Fruit fly (Drosophila melanogaster): ENCODE data around the gene Dip-C.

The Dip-C gene

DNA sequence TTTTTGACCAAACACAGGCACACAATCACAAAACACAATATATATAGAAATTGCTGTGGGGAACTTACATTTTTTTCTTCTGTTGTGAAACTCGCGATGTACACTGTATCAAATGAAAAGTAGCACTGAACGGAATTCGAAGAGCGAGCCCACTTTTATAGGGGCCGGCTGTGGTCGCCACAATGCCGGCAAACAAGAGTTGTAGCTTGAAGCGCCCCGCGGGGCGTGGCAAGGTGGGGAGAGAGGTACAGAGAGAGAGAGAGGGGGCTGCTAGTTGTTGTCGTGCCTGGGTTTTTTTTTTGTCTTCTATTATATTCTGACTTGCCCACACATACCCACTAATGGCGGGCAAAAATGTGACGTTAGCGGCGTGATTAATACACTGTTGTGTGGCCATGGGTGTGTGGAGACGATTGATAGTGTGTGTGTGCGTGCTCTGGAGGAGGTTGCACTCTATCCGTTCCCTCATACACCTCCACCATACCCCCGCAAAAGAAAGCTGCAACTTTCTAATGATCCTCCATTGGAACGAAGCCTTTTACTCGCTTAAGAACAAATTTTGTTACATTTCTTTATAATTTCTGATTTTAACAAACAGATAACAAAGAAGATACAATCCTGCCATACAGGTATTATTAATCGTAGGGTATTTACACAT, 44.3 kb downstream of the Dip-C start, which contains the start of gene GstD1 (continued):
- TF ChIP-seq NFAT (GFP tag; IDR thresholded peaks at IDR 0.05) (peak; percentile 79), CG12299 (tag; optimal IDR thresholded peaks at IDR 0.05) (no peak), CG6654 (GFP tag; optimal IDR thresholded peaks at IDR 0.05) (peak; percentile 34), Doc3 (GFP tag; IDR thresholded peaks at IDR 0.05; ENCODE audit: partially characterized antibody) (no peak), CG8359 (GFP tag; optimal IDR thresholded peaks at IDR 0.05; ENCODE audit: borderline replicate concordance) (no peak), CG2889 (GFP tag; IDR thresholded peaks at IDR 0.05) (no peak), Awh (GFP tag; IDR thresholded peaks at IDR 0.05) (no peak), salm (tag; optimal IDR thresholded peaks at IDR 0.05) (no peak), CkIIα-i1 (GFP tag; IDR thresholded peaks at IDR 0.05) (no peak), CG2712 (tag; optimal IDR thresholded peaks at IDR 0.05) (peak; percentile 21), Poxn (GFP tag; IDR thresholded peaks at IDR 0.05) (no peak), peb (GFP tag; IDR thresholded peaks at IDR 0.05) (no peak), CG4854 (GFP tag; optimal IDR thresholded peaks at IDR 0.05) (no peak), chm (GFP tag; IDR thresholded peaks at IDR 0.05) (peak; percentile 75), CG4820 (GFP tag; optimal IDR thresholded peaks at IDR 0.05) (peak; percentile 3), gt (GFP tag; IDR thresholded peaks at IDR 0.05) (no peak), CG10274 (GFP tag; optimal IDR thresholded peaks at IDR 0.05) (peak; percentile 86), CG3281 (GFP tag; optimal IDR thresholded peaks at IDR 0.05) (peak; percentile 58), CG10462 (GFP tag; optimal IDR thresholded peaks at IDR 0.05) (no peak), fu2 (GFP tag; optimal IDR thresholded peaks at IDR 0.05) (peak; percentile 26), sens (GFP tag) (peak; percentile 71), br (optimal IDR thresholded peaks at IDR 0.05) (no peak), CG18599 (GFP tag; optimal IDR thresholded peaks at IDR 0.05) (peak; percentile 56), fd64A (GFP tag; optimal IDR thresholded peaks at IDR 0.05) (no peak), CG18764 (GFP tag; optimal IDR thresholded peaks at IDR 0.05) (no peak), ftz-f1 (GFP tag; optimal IDR thresholded peaks at IDR 0.05) (peak; percentile 88), emc (GFP tag; optimal IDR thresholded peaks at IDR 0.05) (peak; percentile 19), Vsx1 (GFP tag; optimal IDR thresholded peaks at IDR 0.05) (no peak), CG2678 (tag; optimal IDR thresholded peaks at IDR 0.05) (peak; percentile 49), run (tag; optimal IDR thresholded peaks at IDR 0.05) (no peak), Abd-B (GFP tag; optimal IDR thresholded peaks at IDR 0.05) (peak; percentile 21), CG32767 (GFP tag; IDR thresholded peaks at IDR 0.05) (no peak), ara (GFP tag; IDR thresholded peaks at IDR 0.05) (no peak), Hand (GFP tag; optimal IDR thresholded peaks at IDR 0.05) (no peak), CG7839 (tag; optimal IDR thresholded peaks at IDR 0.05) (peak; percentile 55), CG15011 (GFP tag; optimal IDR thresholded peaks at IDR 0.05) (peak; percentile 4), pb (GFP tag; optimal IDR thresholded peaks at IDR 0.05) (peak; percentile 35), CG14441 (GFP tag; IDR thresholded peaks at IDR 0.05) (no peak; the same call in 1 of the 2 replicates), gcm2 (GFP tag; optimal IDR thresholded peaks at IDR 0.05) (no peak), kah (GFP tag; optimal IDR thresholded peaks at IDR 0.05) (no peak), Fer1 (GFP tag; optimal IDR thresholded peaks at IDR 0.05) (peak; percentile 38), CG33557 (GFP tag; optimal IDR thresholded peaks at IDR 0.05) (no peak), corto (GFP tag; optimal IDR thresholded peaks at IDR 0.05) (no peak), CG12219 (GFP tag; optimal IDR thresholded peaks at IDR 0.05) (no peak), Dip3 (GFP tag; optimal IDR thresholded peaks at IDR 0.05) (peak; percentile 58), dm (GFP tag; optimal IDR thresholded peaks at IDR 0.05) (no peak), Lhr (GFP tag; optimal IDR thresholded peaks at IDR 0.05) (no peak), CG18011 (GFP tag; optimal IDR thresholded peaks at IDR 0.05) (peak; percentile 24), Ptx1 (GFP tag; IDR thresholded peaks at IDR 0.05) (peak; percentile 51), trh (GFP tag; optimal IDR thresholded peaks at IDR 0.05) (no peak), CG10366 (GFP tag; IDR thresholded peaks at IDR 0.05) (peak; percentile 21; the same call in 1 of the 2 replicates)
